Fruit fly (Drosophila melanogaster): Measurements from ENCODE around the gene tHMG2.

tHMG2 gene

dm6 chr3R:22464611-22465113 is 28.1 kb upstream of the tHMG2 start, which contains the start of gene CG7054 (continued):
- TF ChIP-seq CG15601 (tag; optimal IDR thresholded peaks at IDR 0.05) (peak; percentile 7), sob (GFP tag; IDR thresholded peaks at IDR 0.05) (peak; percentile 22; the same call in 1 of the 2 replicates), CG8388 (GFP tag; optimal IDR thresholded peaks at IDR 0.05) (no peak), CG7556 (GFP tag; optimal IDR thresholded peaks at IDR 0.05) (peak; percentile 29), stwl (tag; optimal IDR thresholded peaks at IDR 0.05) (no peak), ato (GFP tag; IDR thresholded peaks at IDR 0.05; ENCODE audit: partially characterized antibody) (no peak), al (GFP tag; IDR thresholded peaks at IDR 0.05) (no peak), CG12071 (GFP tag; optimal IDR thresholded peaks at IDR 0.05) (peak; percentile 64), CG7786 (GFP tag; optimal IDR thresholded peaks at IDR 0.05) (no peak), ci (GFP tag; IDR thresholded peaks at IDR 0.05) (peak; percentile 42; the same call in 1 of the 3 replicates), sug (tag; optimal IDR thresholded peaks at IDR 0.05) (peak; percentile 81), ara (GFP tag; IDR thresholded peaks at IDR 0.05) (no peak), CG13775 (GFP tag; optimal IDR thresholded peaks at IDR 0.05) (peak; percentile 9), wek (GFP tag; optimal IDR thresholded peaks at IDR 0.05) (peak; percentile 9), Hr78 (GFP tag; optimal IDR thresholded peaks at IDR 0.05) (no peak), cwo (GFP tag; optimal IDR thresholded peaks at IDR 0.05) (peak; percentile 61), CG14710 (tag; optimal IDR thresholded peaks at IDR 0.05) (no peak), bigmax (GFP tag; optimal IDR thresholded peaks at IDR 0.05) (no peak), CG13296 (GFP tag; optimal IDR thresholded peaks at IDR 0.05) (peak; percentile 45), gfzf (GFP tag; optimal IDR thresholded peaks at IDR 0.05) (peak; percentile 61), CG11456 (GFP tag; IDR thresholded peaks at IDR 0.05) (no peak), CG11560 (tag; IDR thresholded peaks at IDR 0.05) (no peak), nom (GFP tag; optimal IDR thresholded peaks at IDR 0.05) (no peak), CTCF (GFP tag; optimal IDR thresholded peaks at IDR 0.05) (no peak), CG10462 (GFP tag; optimal IDR thresholded peaks at IDR 0.05) (no peak), CoRest (tag; optimal IDR thresholded peaks at IDR 0.05) (peak; percentile 35), CG6683 (GFP tag; optimal IDR thresholded peaks at IDR 0.05) (no peak), PHDP (tag; optimal IDR thresholded peaks at IDR 0.05) (peak; percentile 51), CG43689 (GFP tag; IDR thresholded peaks at IDR 0.05) (no peak), salm (tag; optimal IDR thresholded peaks at IDR 0.05) (peak; percentile 42), nmo (GFP tag; optimal IDR thresholded peaks at IDR 0.05) (peak; percentile 24), tin (GFP tag; optimal IDR thresholded peaks at IDR 0.05) (no peak), Awh (GFP tag; IDR thresholded peaks at IDR 0.05) (no peak), lmd (GFP tag; IDR thresholded peaks at IDR 0.05) (no peak), kay (GFP tag; optimal IDR thresholded peaks at IDR 0.05) (peak; percentile 90), CG3281 (GFP tag; optimal IDR thresholded peaks at IDR 0.05) (peak; percentile 50), nerfin-2 (GFP tag; IDR thresholded peaks at IDR 0.05; ENCODE audit: partially characterized antibody) (no peak), CG3163 (GFP tag; optimal IDR thresholded peaks at IDR 0.05) (no peak), CG18599 (GFP tag; optimal IDR thresholded peaks at IDR 0.05) (peak; percentile 27), CG1529 (GFP tag; optimal IDR thresholded peaks at IDR 0.05) (no peak), CG18476 (GFP tag; optimal IDR thresholded peaks at IDR 0.05) (peak; percentile 70), CG6254 (GFP tag; optimal IDR thresholded peaks at IDR 0.05) (peak; percentile 6), CG1832 (GFP tag; optimal IDR thresholded peaks at IDR 0.05) (no peak), odd (GFP tag; optimal IDR thresholded peaks at IDR 0.05) (peak; percentile 42), CG7357 (GFP tag; IDR thresholded peaks at IDR 0.05) (no peak), CG9817 (tag; optimal IDR thresholded peaks at IDR 0.05) (no peak), Dp (GFP tag; optimal IDR thresholded peaks at IDR 0.05) (peak; percentile 15), CG2129 (GFP tag; IDR thresholded peaks at IDR 0.05; ENCODE audit: partially characterized antibody) (no peak), CG14860 (GFP tag; IDR thresholded peaks at IDR 0.05; ENCODE audit: partially characterized antibody) (no peak), cas (GFP tag; IDR thresholded peaks at IDR 0.05) (no peak)
